Worm (Caenorhabditis elegans) whole organism, L2 larva: ENCODE data around the gene dhs-5.

Experiments used
- C34F6.9 ChIP-seq: fragments of 150-350 bp; optimal IDR thresholded peaks from 2 replicates; lab custom pipeline; 2014; ENCODE audit warnings: missing biosample characterization, missing genetic modification characterization
- F13H6.1 ChIP-seq: sonication (generic microtip); optimal IDR thresholded peaks from 2 replicates; lab custom pipeline; 2016; ENCODE audit warnings: missing genetic modification characterization, missing compliant biosample characterization
- R02D3.7 ChIP-seq: fragments of 150-350 bp; optimal IDR thresholded peaks from 2 replicates; lab custom pipeline; 2014; ENCODE audit warnings: missing biosample characterization, missing genetic modification characterization
- Y55F3AM.14 ChIP-seq: fragments of 200-800 bp; sonication (Bioruptor generic); optimal IDR thresholded peaks from 2 replicates; lab custom pipeline; 2018; ENCODE audit warnings: mild to moderate bottlenecking, missing genetic modification characterization, missing compliant biosample characterization
- ZK546.5 ChIP-seq: sonication (generic microtip); optimal IDR thresholded peaks from 2 replicates; lab custom pipeline; 2017; ENCODE audit warnings: missing biosample characterization, missing genetic modification characterization
- alr-1 ChIP-seq: fragments of 150-350 bp; optimal IDR thresholded peaks from 2 replicates; lab custom pipeline; 2014; ENCODE audit warnings: missing biosample characterization, missing genetic modification characterization
- aly-2 ChIP-seq: fragments of 150-350 bp; optimal IDR thresholded peaks from 2 replicates; lab custom pipeline; 2014; ENCODE audit warnings: missing biosample characterization, missing genetic modification characterization
- ama-1 ChIP-seq: fragments of 150-350 bp; optimal IDR thresholded peaks from 2 replicates; lab custom pipeline; 2018; ENCODE audit warnings: inconsistent platforms
- blmp-1 ChIP-seq: sonication (generic microtip); optimal IDR thresholded peaks from 2 replicates; lab custom pipeline; 2017; ENCODE audit warnings: missing genetic modification characterization, mild to moderate bottlenecking, missing compliant biosample characterization, antibody characterized with exemption, moderate library complexity; ENCODE audit not compliant: insufficient read depth
- ceh-16 ChIP-seq: fragments of 150-350 bp; optimal IDR thresholded peaks from 2 replicates; lab custom pipeline; 2014; ENCODE audit warnings: missing biosample characterization, missing genetic modification characterization
- ceh-82 ChIP-seq: fragments of 150-350 bp; optimal IDR thresholded peaks from 2 replicates; lab custom pipeline; 2014; ENCODE audit warnings: missing biosample characterization, missing genetic modification characterization
- crh-2 ChIP-seq: sonication (generic microtip); optimal IDR thresholded peaks from 2 replicates; lab custom pipeline; 2017; ENCODE audit warnings: missing biosample characterization, missing genetic modification characterization
- dmd-4 ChIP-seq: sonication (generic microtip); optimal IDR thresholded peaks from 2 replicates; lab custom pipeline; 2017; ENCODE audit warnings: missing biosample characterization, missing genetic modification characterization
- egl-27 ChIP-seq: sonication (generic microtip); optimal IDR thresholded peaks from 3 replicates; lab custom pipeline; 2017; ENCODE audit warnings: missing biosample characterization, missing genetic modification reagents, missing genetic modification characterization
- elt-1 ChIP-seq: fragments of 150-350 bp; optimal IDR thresholded peaks from 2 replicates; lab custom pipeline; 2014; ENCODE audit warnings: missing biosample characterization, missing genetic modification characterization
- elt-3 ChIP-seq: sonication (generic microtip); optimal IDR thresholded peaks from 2 replicates; lab custom pipeline; 2017; ENCODE audit warnings: missing biosample characterization, missing genetic modification characterization
- fos-1 ChIP-seq: fragments of 150-350 bp; optimal IDR thresholded peaks from 2 replicates; lab custom pipeline; 2014; ENCODE audit warnings: missing biosample characterization, missing genetic modification characterization
- gmeb-1 ChIP-seq: fragments of 150-350 bp; optimal IDR thresholded peaks from 2 replicates; lab custom pipeline; 2014; ENCODE audit warnings: missing biosample characterization, missing genetic modification characterization
- lin-11 ChIP-seq: fragments of 150-350 bp; sonication (generic microtip); optimal IDR thresholded peaks from 2 replicates; lab custom pipeline; 2014; ENCODE audit warnings: missing biosample characterization, missing genetic modification characterization, inconsistent platforms, mixed read lengths
- lin-13 ChIP-seq: fragments of 150-350 bp; optimal IDR thresholded peaks from 2 replicates; lab custom pipeline; 2014; ENCODE audit warnings: missing biosample characterization, missing genetic modification reagents, missing genetic modification characterization
- lin-39 ChIP-seq: fragments of 150-350 bp; optimal IDR thresholded peaks from 2 replicates; lab custom pipeline; 2014; ENCODE audit warnings: missing biosample characterization, missing genetic modification reagents, missing genetic modification characterization
- lsy-2 ChIP-seq, 2 experiments: fragments of 150-350 bp in 1 of 2; sonication (generic microtip) in 1 of 2; optimal IDR thresholded peaks; 2 replicates each; lab custom pipeline; 2014 to 2017; ENCODE audit warnings: missing biosample characterization in 2 of 2, missing genetic modification characterization in 2 of 2
- mab-5 ChIP-seq: fragments of 150-350 bp; optimal IDR thresholded peaks from 2 replicates; lab custom pipeline; 2014; ENCODE audit warnings: missing biosample characterization, missing genetic modification characterization
- mbf-1 ChIP-seq: sonication (generic microtip); optimal IDR thresholded peaks from 2 replicates; lab custom pipeline; 2017; ENCODE audit warnings: missing biosample characterization, missing genetic modification characterization
- mdl-1 ChIP-seq, 2 experiments: fragments of 150-350 bp in 1 of 2; sonication (generic microtip) in 1 of 2; optimal IDR thresholded peaks; 2 replicates each; lab custom pipeline; 2017; ENCODE audit warnings: missing biosample characterization in 2 of 2, missing genetic modification characterization in 2 of 2
- nhr-10 ChIP-seq: sonication (generic microtip); optimal IDR thresholded peaks from 2 replicates; lab custom pipeline; 2017; ENCODE audit warnings: missing biosample characterization, missing genetic modification characterization
- nhr-11 ChIP-seq: fragments of 150-350 bp; optimal IDR thresholded peaks from 2 replicates; lab custom pipeline; 2014; ENCODE audit warnings: missing biosample characterization, missing genetic modification characterization
- nhr-12 ChIP-seq: fragments of 150-350 bp; optimal IDR thresholded peaks from 2 replicates; lab custom pipeline; 2014; ENCODE audit warnings: missing biosample characterization, missing genetic modification characterization
- nhr-129 ChIP-seq: fragments of 150-350 bp; optimal IDR thresholded peaks from 2 replicates; lab custom pipeline; 2014; ENCODE audit warnings: missing biosample characterization, missing genetic modification characterization
- nhr-21 ChIP-seq: fragments of 150-350 bp; optimal IDR thresholded peaks from 2 replicates; lab custom pipeline; 2014; ENCODE audit warnings: missing biosample characterization, missing genetic modification characterization
- nhr-23 ChIP-seq: fragments of 150-350 bp; optimal IDR thresholded peaks from 2 replicates; lab custom pipeline; 2014; ENCODE audit warnings: missing biosample characterization, missing genetic modification reagents, missing genetic modification characterization
- nhr-237 ChIP-seq: fragments of 150-350 bp; optimal IDR thresholded peaks from 2 replicates; lab custom pipeline; 2014; ENCODE audit warnings: missing biosample characterization, missing genetic modification characterization
- nhr-25 ChIP-seq: fragments of 150-350 bp; sonication (generic microtip); optimal IDR thresholded peaks from 3 replicates; lab custom pipeline; 2014; ENCODE audit warnings: missing biosample characterization, missing genetic modification characterization
- nhr-6 ChIP-seq: fragments of 150-350 bp; optimal IDR thresholded peaks from 2 replicates; lab custom pipeline; 2014; ENCODE audit warnings: missing biosample characterization, missing genetic modification characterization
- nhr-77 ChIP-seq: fragments of 150-350 bp; optimal IDR thresholded peaks from 2 replicates; lab custom pipeline; 2014; ENCODE audit warnings: missing biosample characterization, missing genetic modification characterization
- peb-1 ChIP-seq: fragments of 150-350 bp; optimal IDR thresholded peaks from 2 replicates; lab custom pipeline; 2014; ENCODE audit warnings: missing biosample characterization, missing genetic modification characterization
- sem-4 ChIP-seq: fragments of 150-350 bp; optimal IDR thresholded peaks from 2 replicates; lab custom pipeline; 2014; ENCODE audit warnings: missing biosample characterization, missing genetic modification reagents, missing genetic modification characterization
- skn-1 ChIP-seq: sonication (generic microtip); optimal IDR thresholded peaks from 2 replicates; lab custom pipeline; 2017; ENCODE audit warnings: missing biosample characterization, missing genetic modification characterization
- sma-3 ChIP-seq: sonication (generic microtip); optimal IDR thresholded peaks from 2 replicates; lab custom pipeline; 2016; ENCODE audit warnings: missing genetic modification reagents, missing genetic modification characterization, missing compliant biosample characterization
- sma-9 ChIP-seq, 2 experiments: fragments of 150-350 bp in 1 of 2; sonication (generic microtip) in 1 of 2; optimal IDR thresholded peaks; 2 replicates each; lab custom pipeline; 2014 to 2016; ENCODE audit warnings: missing genetic modification characterization in 2 of 2, mild to moderate bottlenecking in 1 of 2, missing biosample characterization in 1 of 2, missing compliant biosample characterization in 1 of 2, missing genetic modification reagents in 1 of 2, moderate library complexity in 1 of 2
- snpc-4 ChIP-seq: fragments of 150-350 bp; optimal IDR thresholded peaks from 2 replicates; lab custom pipeline; 2014; ENCODE audit warnings: missing biosample characterization, missing genetic modification characterization
- unc-39 ChIP-seq: fragments of 150-350 bp; optimal IDR thresholded peaks from 2 replicates; lab custom pipeline; 2014; ENCODE audit warnings: missing biosample characterization, missing genetic modification characterization
- unc-55 ChIP-seq: fragments of 150-350 bp; sonication (generic microtip); optimal IDR thresholded peaks from 3 replicates; lab custom pipeline; 2014; ENCODE audit warnings: missing biosample characterization, missing genetic modification reagents, missing genetic modification characterization
- unc-62 ChIP-seq: fragments of 150-350 bp; optimal IDR thresholded peaks from 2 replicates; lab custom pipeline; 2014; ENCODE audit warnings: missing biosample characterization, missing genetic modification reagents, missing genetic modification characterization
- zag-1 ChIP-seq: fragments of 150-350 bp; optimal IDR thresholded peaks from 2 replicates; lab custom pipeline; 2014; ENCODE audit warnings: missing biosample characterization, missing genetic modification characterization
- ztf-1 ChIP-seq: fragments of 200-800 bp; sonication (Bioruptor generic); conservative IDR thresholded peaks from 2 replicates; pipeline ENCODE4 v1.3.6; 2022; ENCODE audit warnings: missing genetic modification characterization, missing compliant biosample characterization
- ztf-11 ChIP-seq: sonication (generic microtip); optimal IDR thresholded peaks from 2 replicates; lab custom pipeline; 2017; ENCODE audit warnings: missing biosample characterization, missing genetic modification characterization
- ztf-4 ChIP-seq: fragments of 150-350 bp; optimal IDR thresholded peaks from 2 replicates; lab custom pipeline; 2014; ENCODE audit warnings: missing biosample characterization, missing genetic modification characterization

The dhs-5 gene

DNA sequence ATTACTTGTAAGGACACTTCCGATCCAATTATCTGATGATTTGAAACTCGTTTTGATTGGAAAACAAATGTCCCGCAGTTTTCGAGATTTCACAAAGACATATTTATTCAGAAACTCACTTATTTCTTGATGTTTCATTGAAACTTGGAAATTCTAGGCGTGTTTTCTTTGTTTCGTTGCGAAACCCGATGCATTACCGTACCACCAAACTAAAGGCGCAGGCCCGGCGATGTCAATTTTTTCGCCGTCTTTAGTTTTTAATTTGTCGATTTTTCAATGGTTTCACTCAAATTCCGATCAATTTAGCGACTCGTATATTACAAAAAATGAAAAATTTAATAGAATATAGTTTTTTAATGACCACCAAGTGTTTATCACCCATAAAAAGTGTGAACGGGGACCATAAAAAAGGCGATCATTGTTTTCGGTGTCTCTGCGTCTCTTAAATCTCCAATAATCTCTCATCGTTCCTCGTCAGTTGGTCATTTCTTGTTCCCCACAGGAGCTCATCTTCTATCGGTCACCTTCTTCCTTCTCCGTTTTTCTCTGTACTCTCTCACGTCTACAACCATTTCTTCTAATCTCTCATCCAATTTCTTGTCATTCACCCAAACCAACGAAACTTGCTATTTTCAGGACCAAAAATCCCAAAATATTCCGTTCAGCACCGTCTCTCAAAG lies 12.2 kb downstream of the dhs-5 start, which contains the start of gene clr-1:
TSS of gene clr-1 (plus strand) at position 630 of the 680 bp plus-strand sequence.
- TF ChIP-seq F13H6.1 (tag; lab: Kevin White, UChicago) (peak; percentile 13), lin-13 (GFP tag; lab: Kevin White, UChicago) (no peak)

- TF ChIP-seq nhr-23 (tag; lab: Kevin White, UChicago): no peak
- no peak for TF ChIP-seq ztf-11 (tag; lab: Kevin White, UChicago)
- TF ChIP-seq lin-39 (tag; lab: Kevin White, UChicago): no peak
- no peak for TF ChIP-seq peb-1
- TF ChIP-seq nhr-237 (tag; lab: Kevin White, UChicago): no peak
- TF ChIP-seq sem-4: no peak
- TF ChIP-seq skn-1 (tag; lab: Kevin White, UChicago): no peak
- peak; percentile 3 for TF ChIP-seq ama-1 (lab: Kevin White, UChicago)
- TF ChIP-seq sma-9 (GFP tag; optimal IDR thresholded peaks at IDR 0.05; lab: Kevin White, UChicago): peak; percentile 75
- TF ChIP-seq sma-9 (tag; optimal IDR thresholded peaks at IDR 0.05; lab: Kevin White, UChicago): no peak
- TF ChIP-seq ztf-4: no peak
- no peak for TF ChIP-seq ztf-1 (GFP tag; lab: Robert Waterston, UW)
- peak; percentile 53 for TF ChIP-seq nhr-129 (tag; lab: Kevin White, UChicago)
- TF ChIP-seq blmp-1: no peak
- no peak for TF ChIP-seq lin-11 (tag; lab: Kevin White, UChicago)
- TF ChIP-seq C34F6.9 (tag; lab: Kevin White, UChicago): peak; percentile 64
- peak; percentile 34 for TF ChIP-seq crh-2 (tag; lab: Kevin White, UChicago)
- peak; percentile 41 for TF ChIP-seq F13H6.1 (tag; lab: Kevin White, UChicago)
- TF ChIP-seq aly-2 (tag; lab: Kevin White, UChicago): no peak
- TF ChIP-seq elt-3 (tag; lab: Kevin White, UChicago): no peak
- no peak for TF ChIP-seq ceh-82 (tag; lab: Kevin White, UChicago)
- TF ChIP-seq gmeb-1 (tag; lab: Kevin White, UChicago): peak; percentile 96
- no peak for TF ChIP-seq nhr-77
- TF ChIP-seq ZK546.5 (tag; lab: Kevin White, UChicago): no peak
- TF ChIP-seq mbf-1: no peak
- no peak for TF ChIP-seq nhr-25 (tag; lab: Kevin White, UChicago)
- no peak for TF ChIP-seq nhr-12 (tag; lab: Kevin White, UChicago)
- TF ChIP-seq nhr-21 (tag; lab: Kevin White, UChicago): peak; percentile 41
- peak; percentile 41 for TF ChIP-seq mab-5 (tag; lab: Kevin White, UChicago)
- no peak for TF ChIP-seq zag-1 (tag; lab: Kevin White, UChicago)
- TF ChIP-seq fos-1 (tag; lab: Kevin White, UChicago): peak; percentile 26
- peak; percentile 39 for TF ChIP-seq lin-13 (GFP tag; lab: Kevin White, UChicago)
- TF ChIP-seq ceh-16: no peak
- TF ChIP-seq egl-27 (tag; lab: Kevin White, UChicago): no peak
- TF ChIP-seq R02D3.7 (tag; lab: Kevin White, UChicago): no peak
- TF ChIP-seq unc-39 (tag; lab: Kevin White, UChicago): no peak
- TF ChIP-seq alr-1 (tag; lab: Kevin White, UChicago): no peak
- no peak for TF ChIP-seq dmd-4 (tag; lab: Kevin White, UChicago)
- TF ChIP-seq lsy-2 (tag; optimal IDR thresholded peaks at IDR 0.05; lab: Kevin White, UChicago): peak; percentile 62 to 88
- no peak for TF ChIP-seq Y55F3AM.14 (GFP tag; lab: Kevin White, UChicago)
- peak; percentile 8 for TF ChIP-seq nhr-6 (tag; lab: Kevin White, UChicago)
- peak; percentile 70 for TF ChIP-seq sma-3 (GFP tag; lab: Kevin White, UChicago)
- no peak for TF ChIP-seq elt-1 (tag; lab: Kevin White, UChicago)
- no peak for TF ChIP-seq unc-62 (GFP tag; lab: Kevin White, UChicago)
- TF ChIP-seq nhr-10 (tag; lab: Kevin White, UChicago): no peak
- TF ChIP-seq snpc-4: peak; percentile 65
- no peak for TF ChIP-seq nhr-11
- peak; percentile 72 for TF ChIP-seq unc-55 (GFP tag; lab: Kevin White, UChicago)
- no peak for TF ChIP-seq mdl-1 (tag; optimal IDR thresholded peaks at IDR 0.05; lab: Kevin White, UChicago)
Measured at ce11 chrII:5473946-5474423, 20.3 kb downstream of the dhs-5 start, which contains the start of gene mrps-16. Gene mrps-16 (plus strand): TSS chrII:5474373.
